Worm (Caenorhabditis elegans): ENCODE data around the gene cutl-17.

The cutl-17 gene

ce11 chrIV:9444417-9445026 lies 12.8 kb downstream of the cutl-17 start (continued):
- peak; percentile 28 for TF ChIP-seq lin-39 (tag; optimal IDR thresholded peaks at IDR 0.05)
- peak; percentile 88 for TF ChIP-seq nhr-25 (tag; optimal IDR thresholded peaks at IDR 0.05)
- no peak for TF ChIP-seq zag-1 (tag; optimal IDR thresholded peaks at IDR 0.05)
- peak; percentile 28 for TF ChIP-seq R02D3.7 (tag; optimal IDR thresholded peaks at IDR 0.05)
- TF ChIP-seq aly-2 (tag; optimal IDR thresholded peaks at IDR 0.05), result no peak
- peak; percentile 52 for TF ChIP-seq nhr-77 (tag; optimal IDR thresholded peaks at IDR 0.05)
- no peak for TF ChIP-seq mbf-1 (tag; optimal IDR thresholded peaks at IDR 0.05)
- TF ChIP-seq skn-1 (tag; optimal IDR thresholded peaks at IDR 0.05), result peak; percentile 68
- TF ChIP-seq nhr-11 (tag; optimal IDR thresholded peaks at IDR 0.05), result peak; percentile 44
- TF ChIP-seq ztf-11 (tag; optimal IDR thresholded peaks at IDR 0.05), result peak; percentile 48
- TF ChIP-seq nhr-237 (tag; optimal IDR thresholded peaks at IDR 0.05), result peak; percentile 44

ce11 chrIV:9443940-9444339 lies 13.4 kb downstream of the cutl-17 start, which contains the start of gene F38E11.9:
Gene F38E11.9, minus strand, starts transcription at chrIV:9444040.
- TF ChIP-seq fos-1 (tag; optimal IDR thresholded peaks at IDR 0.05) (no peak), lin-11 (tag; optimal IDR thresholded peaks at IDR 0.05) (no peak), egl-27 (tag; optimal IDR thresholded peaks at IDR 0.05) (no peak), ama-1 (optimal IDR thresholded peaks at IDR 0.05) (no peak), ZK546.5 (tag; optimal IDR thresholded peaks at IDR 0.05) (no peak), F13H6.1 (tag; optimal IDR thresholded peaks at IDR 0.05) (no peak), unc-39 (tag; optimal IDR thresholded peaks at IDR 0.05) (no peak)

- peak; percentile 94 for TF ChIP-seq sma-9 (GFP tag; optimal IDR thresholded peaks at IDR 0.05)
- TF ChIP-seq sma-9 (tag; optimal IDR thresholded peaks at IDR 0.05), result no peak
- peak; percentile 35 for TF ChIP-seq ama-1 (optimal IDR thresholded peaks at IDR 0.05)
- no peak for TF ChIP-seq lin-11 (tag; optimal IDR thresholded peaks at IDR 0.05)
- TF ChIP-seq skn-1 (tag; optimal IDR thresholded peaks at IDR 0.05), result peak; percentile 74
- TF ChIP-seq nhr-6 (tag; optimal IDR thresholded peaks at IDR 0.05), result peak; percentile 82
- peak; percentile 62 for TF ChIP-seq sem-4 (tag; optimal IDR thresholded peaks at IDR 0.05)
- TF ChIP-seq mdl-1 (tag; optimal IDR thresholded peaks at IDR 0.05), result peak; percentile 72 to 87
- peak; percentile 82 for TF ChIP-seq ceh-16 (tag; optimal IDR thresholded peaks at IDR 0.05)
- TF ChIP-seq lsy-2 (tag; optimal IDR thresholded peaks at IDR 0.05), result peak in 1 of 2 experiments; percentile 56
- TF ChIP-seq egl-27 (tag; optimal IDR thresholded peaks at IDR 0.05), result peak; percentile 11
- no peak for TF ChIP-seq ZK546.5 (tag; optimal IDR thresholded peaks at IDR 0.05)
- TF ChIP-seq nhr-10 (tag; optimal IDR thresholded peaks at IDR 0.05), result peak; percentile 3
- peak; percentile 39 for TF ChIP-seq fos-1 (tag; optimal IDR thresholded peaks at IDR 0.05)
- no peak for TF ChIP-seq nhr-12 (tag; optimal IDR thresholded peaks at IDR 0.05)
- peak; percentile 61 for TF ChIP-seq blmp-1 (tag; optimal IDR thresholded peaks at IDR 0.05; ENCODE audit: insufficient read depth)
- peak; percentile 97 for TF ChIP-seq crh-2 (tag; optimal IDR thresholded peaks at IDR 0.05)
- peak; percentile 58 for TF ChIP-seq F13H6.1 (tag; optimal IDR thresholded peaks at IDR 0.05)
- no peak for TF ChIP-seq zag-1 (tag; optimal IDR thresholded peaks at IDR 0.05)
- peak; percentile 65 for TF ChIP-seq nhr-129 (tag; optimal IDR thresholded peaks at IDR 0.05)
- peak; percentile 89 for TF ChIP-seq sma-3 (GFP tag; optimal IDR thresholded peaks at IDR 0.05)
- TF ChIP-seq elt-1 (tag; optimal IDR thresholded peaks at IDR 0.05), result peak; percentile 64
- TF ChIP-seq gmeb-1 (tag; optimal IDR thresholded peaks at IDR 0.05), result peak; percentile 59
- TF ChIP-seq nhr-21 (tag; optimal IDR thresholded peaks at IDR 0.05), result peak; percentile 88
- TF ChIP-seq unc-62 (GFP tag; optimal IDR thresholded peaks at IDR 0.05), result no peak
- TF ChIP-seq lin-13 (GFP tag; optimal IDR thresholded peaks at IDR 0.05), result peak; percentile 41
- TF ChIP-seq nhr-25 (tag; optimal IDR thresholded peaks at IDR 0.05), result peak; percentile 17
Measured at ce11 chrIV:9442106-9442532, 15.2 kb downstream of the cutl-17 start.

ce11 chrIV:9441391-9441790 lies 15.9 kb downstream of the cutl-17 start:
- TF ChIP-seq crh-2 (tag; optimal IDR thresholded peaks at IDR 0.05) (peak; percentile 8), sma-9 (GFP tag; optimal IDR thresholded peaks at IDR 0.05) (peak; percentile 12), sma-9 (tag; optimal IDR thresholded peaks at IDR 0.05) (no peak), nhr-21 (tag; optimal IDR thresholded peaks at IDR 0.05) (no peak), blmp-1 (tag; optimal IDR thresholded peaks at IDR 0.05; ENCODE audit: insufficient read depth) (peak; percentile 41), mab-5 (tag; optimal IDR thresholded peaks at IDR 0.05) (no peak)

All from whole organism, L2 larva.